Fruit fly (Drosophila melanogaster): Measurements from ENCODE around the gene CG15387.

Gene CG15387

dm6 chr2L:2198613-2199432 lies 27.3 kb downstream of the CG15387 start (continued):
- TF ChIP-seq Deaf1 (tag; optimal IDR thresholded peaks at IDR 0.05) (peak; percentile 89), her (GFP tag; optimal IDR thresholded peaks at IDR 0.05) (peak; percentile 84), CG11093 (GFP tag; IDR thresholded peaks at IDR 0.05) (peak; percentile 84), pan (optimal IDR thresholded peaks at IDR 0.05) (no peak), pan (GFP tag; optimal IDR thresholded peaks at IDR 0.05 in 1 of 2, IDR thresholded peaks at IDR 0.05 in 1 of 2) (no peak), CG11560 (tag; IDR thresholded peaks at IDR 0.05) (no peak), caup (GFP tag; optimal IDR thresholded peaks at IDR 0.05; ENCODE audit: severe bottlenecking) (peak; percentile 75), CG9437 (GFP tag; optimal IDR thresholded peaks at IDR 0.05) (peak; percentile 94), CG10654 (GFP tag; optimal IDR thresholded peaks at IDR 0.05) (peak; percentile 81), Nf-YB (GFP tag; optimal IDR thresholded peaks at IDR 0.05) (peak; percentile 90), CG6175 (GFP tag; IDR thresholded peaks at IDR 0.05) (no peak), CG1832 (GFP tag; optimal IDR thresholded peaks at IDR 0.05) (peak; percentile 83), NK7.1 (GFP tag; optimal IDR thresholded peaks at IDR 0.05) (peak; percentile 75), schlank (tag; optimal IDR thresholded peaks at IDR 0.05) (peak; percentile 31), CG10267 (tag; optimal IDR thresholded peaks at IDR 0.05) (peak; percentile 77), tin (GFP tag; optimal IDR thresholded peaks at IDR 0.05) (peak; percentile 79), mld (GFP tag; IDR thresholded peaks at IDR 0.05; ENCODE audit: partially characterized antibody) (no peak), Asciz (GFP tag; optimal IDR thresholded peaks at IDR 0.05) (peak; percentile 87), Optix (GFP tag; IDR thresholded peaks at IDR 0.05) (no peak), CG2712 (tag; optimal IDR thresholded peaks at IDR 0.05) (peak; percentile 91), dmrt99B (tag; optimal IDR thresholded peaks at IDR 0.05) (peak; percentile 88), D19A (tag; optimal IDR thresholded peaks at IDR 0.05) (peak; percentile 85), maf-S (GFP tag; optimal IDR thresholded peaks at IDR 0.05) (peak; percentile 82), Dfd (GFP tag; optimal IDR thresholded peaks at IDR 0.05) (no peak), CG9817 (tag; optimal IDR thresholded peaks at IDR 0.05) (peak; percentile 61), CG13624 (GFP tag; optimal IDR thresholded peaks at IDR 0.05) (peak; percentile 81), CG14441 (GFP tag; IDR thresholded peaks at IDR 0.05) (no peak), CG7271 (tag; optimal IDR thresholded peaks at IDR 0.05) (peak; percentile 18), Mrtf (GFP tag; IDR thresholded peaks at IDR 0.05) (no peak), kah (GFP tag; optimal IDR thresholded peaks at IDR 0.05) (peak; percentile 82), kay (GFP tag; optimal IDR thresholded peaks at IDR 0.05) (peak; percentile 83), CG4617 (GFP tag; optimal IDR thresholded peaks at IDR 0.05; ENCODE audit: borderline replicate concordance) (peak; percentile 57), knrl (GFP tag; IDR thresholded peaks at IDR 0.05; ENCODE audit: partially characterized antibody) (no peak), Atf6 (GFP tag; IDR thresholded peaks at IDR 0.05) (no peak), CG16815 (GFP tag; optimal IDR thresholded peaks at IDR 0.05) (peak; percentile 82), Hmr (GFP tag; optimal IDR thresholded peaks at IDR 0.05) (peak; percentile 84), CG15601 (tag; optimal IDR thresholded peaks at IDR 0.05) (peak; percentile 84), da (GFP tag; optimal IDR thresholded peaks at IDR 0.05) (peak; percentile 63), Kr (GFP tag; optimal IDR thresholded peaks at IDR 0.05) (no peak), kni (GFP tag; optimal IDR thresholded peaks at IDR 0.05) (peak; percentile 84), slp2 (GFP tag; optimal IDR thresholded peaks at IDR 0.05) (peak; percentile 78), az2 (GFP tag; optimal IDR thresholded peaks at IDR 0.05) (peak; percentile 87), CG15269 (tag; optimal IDR thresholded peaks at IDR 0.05) (peak; percentile 82), nerfin-2 (GFP tag; IDR thresholded peaks at IDR 0.05; ENCODE audit: partially characterized antibody) (no peak), CG42726 (GFP tag; IDR thresholded peaks at IDR 0.05; ENCODE audit: partially characterized antibody) (no peak), tio (GFP tag; optimal IDR thresholded peaks at IDR 0.05) (peak; percentile 60), CG12744 (GFP tag; optimal IDR thresholded peaks at IDR 0.05) (peak; percentile 51), CG3726 (GFP tag; IDR thresholded peaks at IDR 0.05) (no peak), grau (tag; optimal IDR thresholded peaks at IDR 0.05) (peak; percentile 83)

Measured in whole organism, embryonic.